Worm (Caenorhabditis elegans) whole organism, young adult: ENCODE results near the gene clec-63.

ENCODE experiments used
- B0035.1 ChIP-seq: sonication (generic microtip); optimal IDR thresholded peaks from 2 replicates; lab custom pipeline; 2016; ENCODE audit warnings: missing genetic modification characterization, mild to moderate bottlenecking, missing compliant biosample characterization, missing genotype, missing genetic modification reagents
- C06A6.2 ChIP-seq: fragments of 200-800 bp; sonication (Bioruptor generic); conservative IDR thresholded peaks from 2 replicates; pipeline ENCODE4 v1.3.6; 2022; ENCODE audit warnings: missing genetic modification characterization, missing compliant biosample characterization
- K11D2.4 ChIP-seq: fragments of 200-800 bp; sonication (Bioruptor generic); IDR thresholded peaks from 2 replicates; pipeline ENCODE4 v1.3.6; 2022; ENCODE audit warnings: missing genetic modification reagents, missing genetic modification characterization, missing compliant biosample characterization
- Y67H2A.10 ChIP-seq: fragments of 200-800 bp; sonication (Bioruptor generic); conservative IDR thresholded peaks from 2 replicates; pipeline ENCODE4 v1.3.6; 2022; ENCODE audit warnings: missing genetic modification reagents, missing genetic modification characterization, missing compliant biosample characterization
- Y95B8A.8 ChIP-seq: fragments of 200-800 bp; sonication (Bioruptor generic); IDR thresholded peaks from 2 replicates; pipeline ENCODE4 v1.3.6; 2022; ENCODE audit warnings: missing genetic modification reagents, missing genetic modification characterization, missing compliant biosample characterization
- akir-1 ChIP-seq: fragments of 200-800 bp; sonication (Bioruptor generic); optimal IDR thresholded peaks from 2 replicates; lab custom pipeline; 2018; ENCODE audit warnings: mild to moderate bottlenecking, missing genetic modification characterization, moderate library complexity, missing compliant biosample characterization
- atf-7 ChIP-seq: sonication (generic microtip); optimal IDR thresholded peaks from 2 replicates; lab custom pipeline; 2017; ENCODE audit warnings: mild to moderate bottlenecking, missing genetic modification characterization, missing compliant biosample characterization
- athp-1 ChIP-seq: sonication (generic microtip); optimal IDR thresholded peaks from 2 replicates; lab custom pipeline; 2017; ENCODE audit warnings: mild to moderate bottlenecking, missing genetic modification characterization, missing compliant biosample characterization
- attf-6 ChIP-seq: fragments of 200-800 bp; sonication (Bioruptor generic); IDR thresholded peaks from 2 replicates; pipeline ENCODE4 v1.3.6; 2022; ENCODE audit warnings: missing genetic modification reagents, missing genetic modification characterization, missing compliant biosample characterization
- cebp-1 ChIP-seq, 2 experiments: fragments of 200-800 bp in 1 of 2; sonication (Bioruptor generic) in 1 of 2; sonication (generic microtip) in 1 of 2; IDR thresholded peaks in 1 of 2; optimal IDR thresholded peaks in 1 of 2; 2 replicates each; pipeline versions ENCODE4 v1.3.6 to Lab custom; 2017 to 2022; ENCODE audit warnings: missing compliant biosample characterization in 2 of 2, missing genetic modification characterization in 2 of 2, mild to moderate bottlenecking in 1 of 2, missing genetic modification reagents in 1 of 2, moderate library complexity in 1 of 2
- ceh-100 ChIP-seq: fragments of 200-800 bp; sonication (Bioruptor generic); IDR thresholded peaks from 2 replicates; pipeline ENCODE4 v1.3.6; 2022; ENCODE audit warnings: missing genetic modification reagents, missing genetic modification characterization, missing compliant biosample characterization
- ceh-40 ChIP-seq: fragments of 200-800 bp; sonication (Bioruptor generic); IDR thresholded peaks from 2 replicates; pipeline ENCODE4 v1.3.6; 2022; ENCODE audit warnings: missing genetic modification characterization, missing compliant biosample characterization
- ceh-91 ChIP-seq: fragments of 200-800 bp; sonication (Bioruptor generic); IDR thresholded peaks from 2 replicates; pipeline ENCODE4 v1.3.6; 2022; ENCODE audit warnings: missing genetic modification reagents, missing genetic modification characterization, missing compliant biosample characterization
- dox-1 ChIP-seq: fragments of 200-800 bp; sonication (Bioruptor generic); IDR thresholded peaks from 2 replicates; pipeline ENCODE4 v1.3.6; 2022; ENCODE audit warnings: missing genetic modification reagents, missing genetic modification characterization, missing compliant biosample characterization
- efl-1 ChIP-seq: fragments of 150-350 bp; optimal IDR thresholded peaks from 2 replicates; lab custom pipeline; 2014; ENCODE audit warnings: missing biosample characterization, missing genetic modification reagents, missing genetic modification characterization
- ekl-4 ChIP-seq: fragments of 200-800 bp; sonication (Bioruptor generic); IDR thresholded peaks from 2 replicates; pipeline ENCODE4 v1.3.6; 2022; ENCODE audit warnings: missing genetic modification reagents, missing genetic modification characterization, missing compliant biosample characterization
- ets-4 ChIP-seq: fragments of 200-800 bp; sonication (Bioruptor generic); optimal IDR thresholded peaks from 2 replicates; lab custom pipeline; 2018; ENCODE audit warnings: mild to moderate bottlenecking, missing genetic modification characterization, missing compliant biosample characterization
- gei-17 ChIP-seq: fragments of 200-800 bp; sonication (Bioruptor generic); optimal IDR thresholded peaks from 2 replicates; lab custom pipeline; 2018; ENCODE audit warnings: mild to moderate bottlenecking, missing genetic modification characterization, missing compliant biosample characterization
- hmg-1.2 ChIP-seq: fragments of 200-800 bp; sonication (Bioruptor generic); IDR thresholded peaks from 2 replicates; pipeline ENCODE4 v1.3.6; 2022; ENCODE audit warnings: missing genetic modification reagents, missing genetic modification characterization, missing compliant biosample characterization
- let-526 ChIP-seq: fragments of 200-800 bp; sonication (Bioruptor generic); IDR thresholded peaks from 2 replicates; pipeline ENCODE4 v1.3.6; 2022; ENCODE audit warnings: missing genetic modification reagents, missing genetic modification characterization, missing compliant biosample characterization
- let-607 ChIP-seq, 2 experiments: fragments of 200-800 bp in 1 of 2; sonication (Bioruptor generic) in 1 of 2; sonication (generic microtip) in 1 of 2; optimal IDR thresholded peaks; 2 replicates each; lab custom pipeline; 2016 to 2018; ENCODE audit warnings: mild to moderate bottlenecking in 2 of 2, missing compliant biosample characterization in 2 of 2, missing genetic modification characterization in 2 of 2, moderate library complexity in 2 of 2, missing genotype in 1 of 2
- lsy-27 ChIP-seq: sonication (generic microtip); optimal IDR thresholded peaks from 2 replicates; lab custom pipeline; 2017; ENCODE audit warnings: missing genetic modification characterization, mild to moderate bottlenecking, missing compliant biosample characterization, antibody characterized with exemption, missing genotype, borderline replicate concordance; ENCODE audit not compliant: insufficient read depth
- madf-10 ChIP-seq: sonication (generic microtip); optimal IDR thresholded peaks from 2 replicates; lab custom pipeline; 2016; ENCODE audit warnings: mild to moderate bottlenecking, missing genetic modification characterization, missing compliant biosample characterization
- madf-6 ChIP-seq: fragments of 200-800 bp; sonication (Bioruptor generic); IDR thresholded peaks from 2 replicates; pipeline ENCODE4 v1.3.6; 2022; ENCODE audit warnings: missing genetic modification reagents, missing genetic modification characterization, missing compliant biosample characterization
- madf-8 ChIP-seq: fragments of 200-800 bp; sonication (Bioruptor generic); conservative IDR thresholded peaks from 2 replicates; pipeline ENCODE4 v1.3.6; 2022; ENCODE audit warnings: missing genetic modification reagents, missing genetic modification characterization, missing compliant biosample characterization
- mel-28 ChIP-seq: sonication (generic microtip); optimal IDR thresholded peaks from 2 replicates; lab custom pipeline; 2016; ENCODE audit warnings: borderline replicate concordance, mild to moderate bottlenecking, missing genetic modification characterization, missing compliant biosample characterization
- mxl-1 ChIP-seq: sonication (generic microtip); optimal IDR thresholded peaks from 2 replicates; lab custom pipeline; 2016; ENCODE audit warnings: missing genetic modification characterization, missing compliant biosample characterization
- nfya-1 ChIP-seq: sonication (generic microtip); optimal IDR thresholded peaks from 2 replicates; lab custom pipeline; 2017; ENCODE audit warnings: antibody characterized with exemption, missing compliant biosample characterization, missing genetic modification characterization, borderline replicate concordance; ENCODE audit not compliant: insufficient read depth
- nfya-2 ChIP-seq: fragments of 200-800 bp; sonication (Bioruptor generic); IDR thresholded peaks from 2 replicates; pipeline ENCODE4 v1.3.6; 2022; ENCODE audit warnings: missing genetic modification reagents, missing genetic modification characterization, missing compliant biosample characterization
- nhr-80 ChIP-seq: sonication (generic microtip); optimal IDR thresholded peaks from 2 replicates; lab custom pipeline; 2016; ENCODE audit warnings: missing genetic modification characterization, missing compliant biosample characterization
- pha-4 ChIP-seq: fragments of 150-350 bp; sonication (generic microtip); optimal IDR thresholded peaks from 2 replicates; lab custom pipeline; 2014; ENCODE audit warnings: missing biosample characterization, missing genetic modification reagents, missing genetic modification characterization
- sdz-38 ChIP-seq: sonication (generic microtip); optimal IDR thresholded peaks from 2 replicates; lab custom pipeline; 2016; ENCODE audit warnings: missing genotype, missing genetic modification characterization, missing compliant biosample characterization
- snpc-4 ChIP-seq, 5 experiments: fragments of 150-350 bp in 1 of 5; sonication (generic microtip) in 4 of 5; optimal IDR thresholded peaks; 2 replicates each; lab custom pipeline; 2014 to 2018; ENCODE audit warnings: missing genetic modification characterization in 5 of 5, missing biosample characterization in 3 of 5, antibody characterized with exemption in 2 of 5, mild to moderate bottlenecking in 2 of 5, missing compliant biosample characterization in 2 of 5, missing genotype in 2 of 5, moderate library complexity in 2 of 5, missing genetic modification reagents in 1 of 5
- unc-130 ChIP-seq: sonication (generic microtip); optimal IDR thresholded peaks from 2 replicates; lab custom pipeline; 2016; ENCODE audit warnings: missing genetic modification reagents, missing genetic modification characterization, missing compliant biosample characterization
- xnd-1 ChIP-seq: sonication (generic microtip); optimal IDR thresholded peaks from 2 replicates; lab custom pipeline; 2016; ENCODE audit warnings: missing genotype, missing genetic modification reagents, missing genetic modification characterization, missing compliant biosample characterization

Gene clec-63

ce11 chrII:12930138-12930537, 34.7 kb downstream of the clec-63 start:
- TF ChIP-seq B0035.1, result no peak
- no peak for TF ChIP-seq let-526 (GFP tag; lab: Robert Waterston, UW)
- TF ChIP-seq pha-4, result no peak
- no peak for TF ChIP-seq madf-10 (tag; lab: Kevin White, UChicago)
- no peak for TF ChIP-seq Y67H2A.10 (GFP tag; lab: Robert Waterston, UW)
- no peak for TF ChIP-seq K11D2.4 (GFP tag; lab: Robert Waterston, UW)
- peak; percentile 33 for TF ChIP-seq nhr-80 (tag; lab: Kevin White, UChicago)
- TF ChIP-seq sdz-38 (tag; lab: Kevin White, UChicago), result no peak
- TF ChIP-seq ekl-4 (GFP tag; lab: Robert Waterston, UW), result no peak

ce11 chrII:12931456-12931923, 36.1 kb downstream of the clec-63 start, which contains the start of gene dct-18:
Gene dct-18 (plus strand): TSS chrII:12931873.
- peak; percentile 77 for TF ChIP-seq nhr-80 (tag; lab: Kevin White, UChicago)
- TF ChIP-seq let-607 (tag; optimal IDR thresholded peaks at IDR 0.05; lab: Kevin White, UChicago), result peak; percentile 47 to 60
- TF ChIP-seq nfya-2 (GFP tag; lab: Robert Waterston, UW), result no peak
- TF ChIP-seq mel-28, result no peak
- TF ChIP-seq Y95B8A.8 (GFP tag; lab: Robert Waterston, UW), result no peak
- peak; percentile 1 for TF ChIP-seq ets-4 (GFP tag; lab: Kevin White, UChicago)
- no peak for TF ChIP-seq atf-7 (tag; lab: Kevin White, UChicago)
- TF ChIP-seq attf-6, result no peak
- TF ChIP-seq efl-1, result no peak
- TF ChIP-seq C06A6.2, result no peak
- no peak for TF ChIP-seq madf-8 (GFP tag; lab: Robert Waterston, UW)

ce11 chrII:12935259-12935658, 39.8 kb downstream of the clec-63 start, which contains the start of gene lips-9:
Gene lips-9 (minus strand): TSS chrII:12935359.
- no peak for TF ChIP-seq madf-6 (GFP tag; lab: Robert Waterston, UW)
- no peak for TF ChIP-seq athp-1
- no peak for TF ChIP-seq nfya-1 (tag; lab: Kevin White, UChicago)
- TF ChIP-seq unc-130, result no peak
- no peak for TF ChIP-seq xnd-1 (tag; lab: Kevin White, UChicago)
- no peak for TF ChIP-seq lsy-27 (tag; lab: Kevin White, UChicago)
- TF ChIP-seq ceh-40 (GFP tag; lab: Robert Waterston, UW), result no peak
- no peak for TF ChIP-seq akir-1 (GFP tag; lab: Kevin White, UChicago)
- TF ChIP-seq ceh-91 (GFP tag; lab: Robert Waterston, UW), result no peak
- TF ChIP-seq ceh-100 (GFP tag; lab: Robert Waterston, UW), result no peak
- TF ChIP-seq gei-17 (GFP tag; lab: Kevin White, UChicago), result no peak
- no peak for TF ChIP-seq mxl-1 (tag; lab: Kevin White, UChicago)

- no peak for TF ChIP-seq cebp-1 (GFP tag; IDR thresholded peaks at IDR 0.05; lab: Robert Waterston, UW)
- TF ChIP-seq cebp-1 (tag; optimal IDR thresholded peaks at IDR 0.05; lab: Kevin White, UChicago), result peak; percentile 58
- no peak for TF ChIP-seq dox-1 (GFP tag; lab: Robert Waterston, UW)
- no peak for TF ChIP-seq snpc-4 (GFP tag; optimal IDR thresholded peaks at IDR 0.05; lab: Kevin White, UChicago)
- TF ChIP-seq snpc-4 (tag; optimal IDR thresholded peaks at IDR 0.05; lab: Kevin White, UChicago), result peak in 1 of 4 experiments; percentile 33
- TF ChIP-seq hmg-1.2 (GFP tag; lab: Robert Waterston, UW), result peak; percentile 38; the same call in 1 of the 2 replicates
- TF ChIP-seq, all 124 proteins: peak for 3
These were observed 43.7 kb downstream of the clec-63 start for ce11 chrII:12939161-12939560.
